Fruit fly (Drosophila melanogaster) whole organism, embryonic: ENCODE results near the gene pcm.

Experiments
- Asciz ChIP-seq: fragments of 200-800 bp; sonication (Bioruptor generic); optimal IDR thresholded peaks from 2 replicates; lab custom pipeline; 2017; ENCODE audit warnings: missing biosample characterization, mild to moderate bottlenecking, missing genetic modification characterization, missing genetic modification reagents
- CG10209 ChIP-seq: fragments of 200-800 bp; sonication (Bioruptor generic); optimal IDR thresholded peaks from 3 replicates; lab custom pipeline; 2017; ENCODE audit warnings: missing biosample characterization, mild to moderate bottlenecking, missing genetic modification characterization, missing genetic modification reagents
- CG10959 ChIP-seq: fragments of 200-800 bp; sonication (Bioruptor generic); IDR thresholded peaks from 2 replicates; pipeline ENCODE4 v1.3.6; 2022; ENCODE audit warnings: missing biosample characterization, missing genetic modification characterization
- CG13624 ChIP-seq: fragments of 200-800 bp; sonication (Bioruptor generic); optimal IDR thresholded peaks from 2 replicates; lab custom pipeline; 2016; ENCODE audit warnings: missing biosample characterization, missing genetic modification characterization
- CG15011 ChIP-seq: fragments of 200-800 bp; sonication (Bioruptor generic); optimal IDR thresholded peaks from 3 replicates; lab custom pipeline; 2018; ENCODE audit warnings: missing biosample characterization, mild to moderate bottlenecking, missing genetic modification characterization
- CG17802 ChIP-seq: fragments of 200-800 bp; sonication (Bioruptor generic); optimal IDR thresholded peaks from 2 replicates; lab custom pipeline; 2018; ENCODE audit warnings: missing biosample characterization, mild to moderate bottlenecking, missing genetic modification characterization, moderate library complexity
- CG1832 ChIP-seq: fragments of 200-800 bp; sonication (Bioruptor generic); optimal IDR thresholded peaks from 2 replicates; lab custom pipeline; 2017; ENCODE audit warnings: missing biosample characterization, mild to moderate bottlenecking, missing genetic modification characterization, inconsistent platforms
- CG18476 ChIP-seq: fragments of 200-800 bp; sonication (Bioruptor generic); optimal IDR thresholded peaks from 2 replicates; lab custom pipeline; 2016; ENCODE audit warnings: missing biosample characterization, mild to moderate bottlenecking, missing genetic modification characterization
- CG2116 ChIP-seq: fragments of 200-800 bp; sonication (Bioruptor generic); optimal IDR thresholded peaks from 3 replicates; lab custom pipeline; 2018; ENCODE audit warnings: missing biosample characterization, mild to moderate bottlenecking, missing genetic modification characterization
- CG2875 ChIP-seq: fragments of 200-800 bp; sonication (Bioruptor generic); optimal IDR thresholded peaks from 2 replicates; lab custom pipeline; 2017; ENCODE audit warnings: missing biosample characterization, mild to moderate bottlenecking, missing genetic modification characterization, missing genetic modification reagents
- CG3065 ChIP-seq: fragments of 200-800 bp; sonication (Bioruptor generic); optimal IDR thresholded peaks from 2 replicates; lab custom pipeline; 2016; ENCODE audit warnings: missing biosample characterization, missing genetic modification characterization
- CG32767 ChIP-seq: fragments of 200-800 bp; sonication (Bioruptor generic); IDR thresholded peaks from 2 replicates; pipeline ENCODE4 v1.3.6; 2022; ENCODE audit warnings: missing biosample characterization, missing genetic modification characterization
- CG4730 ChIP-seq: fragments of 200-800 bp; sonication (Bioruptor generic); IDR thresholded peaks from 2 replicates; pipeline ENCODE4 v1.3.6; 2022; ENCODE audit warnings: missing biosample characterization, missing genetic modification characterization
- CG6654 ChIP-seq: fragments of 200-800 bp; sonication (Bioruptor generic); optimal IDR thresholded peaks from 2 replicates; lab custom pipeline; 2017; ENCODE audit warnings: missing biosample characterization, mild to moderate bottlenecking, missing genetic modification characterization
- CG7745 ChIP-seq: fragments of 200-800 bp; sonication (Bioruptor generic); optimal IDR thresholded peaks from 2 replicates; lab custom pipeline; 2018; ENCODE audit warnings: missing biosample characterization, mild to moderate bottlenecking, missing genetic modification characterization, moderate library complexity
- CG9437 ChIP-seq: fragments of 200-800 bp; sonication (Bioruptor generic); optimal IDR thresholded peaks from 2 replicates; lab custom pipeline; 2018; ENCODE audit warnings: missing biosample characterization, mild to moderate bottlenecking, missing genetic modification characterization
- CG9609 ChIP-seq: fragments of 200-800 bp; sonication (Bioruptor generic); optimal IDR thresholded peaks from 3 replicates; lab custom pipeline; 2016; ENCODE audit warnings: missing biosample characterization, missing genetic modification characterization
- Dp ChIP-seq: fragments of 200-800 bp; sonication (Bioruptor generic); optimal IDR thresholded peaks from 2 replicates; lab custom pipeline; 2018; ENCODE audit warnings: missing biosample characterization, mild to moderate bottlenecking, missing genetic modification characterization, moderate library complexity
- HLH4C ChIP-seq: fragments of 200-800 bp; sonication (Bioruptor generic); IDR thresholded peaks from 3 replicates; pipeline ENCODE4 v1.3.6; 2022; ENCODE audit warnings: missing biosample characterization, missing genetic modification characterization; ENCODE audit not compliant: partially characterized antibody
- HmgD ChIP-seq: fragments of 200-800 bp; sonication (Bioruptor generic); optimal IDR thresholded peaks from 3 replicates; lab custom pipeline; 2016; ENCODE audit warnings: missing biosample characterization, missing genetic modification characterization
- Hmr ChIP-seq: fragments of 200-800 bp; sonication (Bioruptor generic); optimal IDR thresholded peaks from 3 replicates; lab custom pipeline; 2017; ENCODE audit warnings: mild to moderate bottlenecking, missing biosample characterization, missing genetic modification reagents, missing genetic modification characterization
- Lim3 ChIP-seq: fragments of 200-800 bp; sonication (Bioruptor generic); IDR thresholded peaks from 2 replicates; pipeline ENCODE4 v1.3.6; 2022; ENCODE audit warnings: missing biosample characterization, missing genetic modification characterization
- Meics ChIP-seq: fragments of 200-800 bp; sonication (Bioruptor generic); optimal IDR thresholded peaks from 2 replicates; lab custom pipeline; 2017; ENCODE audit warnings: missing biosample characterization, mild to moderate bottlenecking, missing genetic modification characterization
- Side ChIP-seq: fragments of 200-800 bp; sonication (Bioruptor generic); optimal IDR thresholded peaks from 2 replicates; lab custom pipeline; 2016; ENCODE audit warnings: missing biosample characterization, missing genetic modification characterization
- Spps ChIP-seq: fragments of 200-800 bp; sonication (Bioruptor generic); optimal IDR thresholded peaks from 2 replicates; lab custom pipeline; 2018; ENCODE audit warnings: missing biosample characterization, mild to moderate bottlenecking, missing genetic modification characterization
- Sry-δ ChIP-seq: fragments of 200-800 bp; sonication (Bioruptor generic); optimal IDR thresholded peaks from 2 replicates; lab custom pipeline; 2016; ENCODE audit warnings: missing biosample characterization, missing genetic modification characterization
- Vsx1 ChIP-seq: fragments of 200-800 bp; sonication (Bioruptor generic); optimal IDR thresholded peaks from 2 replicates; lab custom pipeline; 2017; ENCODE audit warnings: missing biosample characterization, mild to moderate bottlenecking, missing genetic modification characterization, missing genetic modification reagents
- YL-1 ChIP-seq: fragments of 200-800 bp; sonication (Bioruptor generic); optimal IDR thresholded peaks from 3 replicates; lab custom pipeline; 2017; ENCODE audit warnings: missing biosample characterization, mild to moderate bottlenecking, missing genetic modification characterization
- ab ChIP-seq: fragments of 200-800 bp; sonication (Bioruptor generic); optimal IDR thresholded peaks from 2 replicates; lab custom pipeline; 2016; ENCODE audit warnings: missing biosample characterization, missing genetic modification characterization
- al ChIP-seq: fragments of 200-800 bp; sonication (Bioruptor generic); IDR thresholded peaks from 2 replicates; pipeline ENCODE4 v1.3.6; 2022; ENCODE audit warnings: missing biosample characterization, missing genetic modification characterization
- amos ChIP-seq: fragments of 200-800 bp; sonication (Bioruptor generic); IDR thresholded peaks from 2 replicates; pipeline ENCODE4 v1.3.6; 2022; ENCODE audit warnings: missing biosample characterization, missing genetic modification characterization; ENCODE audit not compliant: partially characterized antibody
- ato ChIP-seq: fragments of 200-800 bp; sonication (Bioruptor generic); IDR thresholded peaks from 2 replicates; pipeline ENCODE4 v1.3.6; 2022; ENCODE audit warnings: missing biosample characterization, missing genetic modification characterization; ENCODE audit not compliant: partially characterized antibody
- chn ChIP-seq: fragments of 200-800 bp; sonication (Bioruptor generic); optimal IDR thresholded peaks from 2 replicates; lab custom pipeline; 2016; ENCODE audit warnings: missing biosample characterization, missing genetic modification characterization
- dan ChIP-seq: fragments of 200-800 bp; sonication (Bioruptor generic); IDR thresholded peaks from 2 replicates; pipeline ENCODE4 v1.3.6; 2022; ENCODE audit warnings: missing biosample characterization, missing genetic modification characterization
- dmrt99B ChIP-seq: fragments of 200-800 bp; sonication (Bioruptor generic); optimal IDR thresholded peaks from 2 replicates; lab custom pipeline; 2018; ENCODE audit warnings: missing biosample characterization, mild to moderate bottlenecking, missing genetic modification characterization, moderate library complexity
- fd102C ChIP-seq: fragments of 200-800 bp; sonication (Bioruptor generic); optimal IDR thresholded peaks from 2 replicates; lab custom pipeline; 2018; ENCODE audit warnings: missing biosample characterization, mild to moderate bottlenecking, missing genetic modification characterization, moderate library complexity
- grn ChIP-seq: fragments of 200-800 bp; sonication (Bioruptor generic); optimal IDR thresholded peaks from 3 replicates; lab custom pipeline; 2017; ENCODE audit warnings: missing biosample characterization, missing genetic modification characterization
- inv ChIP-seq: fragments of 200-800 bp; sonication (Bioruptor generic); IDR thresholded peaks from 2 replicates; pipeline ENCODE4 v1.3.6; 2022; ENCODE audit warnings: missing biosample characterization, missing genetic modification characterization; ENCODE audit not compliant: partially characterized antibody
- mirr ChIP-seq: fragments of 200-800 bp; sonication (Bioruptor generic); optimal IDR thresholded peaks from 3 replicates; lab custom pipeline; 2018; ENCODE audit warnings: missing biosample characterization, mild to moderate bottlenecking, missing genetic modification characterization
- mld ChIP-seq: fragments of 200-800 bp; sonication (Bioruptor generic); IDR thresholded peaks from 3 replicates; pipeline ENCODE4 v1.3.6; 2022; ENCODE audit warnings: missing biosample characterization, missing genetic modification characterization; ENCODE audit not compliant: partially characterized antibody
- nerfin-1 ChIP-seq: fragments of 200-800 bp; sonication (Bioruptor generic); optimal IDR thresholded peaks from 3 replicates; lab custom pipeline; 2019; ENCODE audit warnings: missing biosample characterization, mild to moderate bottlenecking, missing genetic modification characterization, moderate library complexity
- run ChIP-seq: fragments of 200-800 bp; sonication (Bioruptor generic); optimal IDR thresholded peaks from 3 replicates; lab custom pipeline; 2018; ENCODE audit warnings: missing biosample characterization, mild to moderate bottlenecking, missing genetic modification characterization
- stc ChIP-seq: fragments of 200-800 bp; sonication (Bioruptor generic); IDR thresholded peaks from 2 replicates; pipeline ENCODE4 v1.3.6; 2022; ENCODE audit warnings: missing biosample characterization, missing genetic modification characterization
- stwl ChIP-seq: fragments of 200-800 bp; sonication (Bioruptor generic); optimal IDR thresholded peaks from 3 replicates; lab custom pipeline; 2018; ENCODE audit warnings: missing biosample characterization, mild to moderate bottlenecking, missing genetic modification characterization, moderate library complexity
- trem ChIP-seq: fragments of 200-800 bp; optimal IDR thresholded peaks from 3 replicates; lab custom pipeline; 2019; ENCODE audit warnings: missing biosample characterization, mild to moderate bottlenecking, missing genetic modification characterization, moderate library complexity
- unc-4 ChIP-seq: fragments of 200-800 bp; sonication (Bioruptor generic); IDR thresholded peaks from 2 replicates; pipeline ENCODE4 v1.3.6; 2022; ENCODE audit warnings: missing biosample characterization, missing genetic modification characterization; ENCODE audit not compliant: partially characterized antibody
- vvl ChIP-seq: fragments of 200-800 bp; sonication (Bioruptor generic); IDR thresholded peaks from 2 replicates; pipeline ENCODE4 v1.3.6; 2022; ENCODE audit warnings: missing biosample characterization, missing genetic modification characterization
- yki ChIP-seq: fragments of >200 bp; optimal IDR thresholded peaks from 3 replicates; lab custom pipeline; 2018
- zen ChIP-seq: fragments of 200-800 bp; sonication (Bioruptor generic); optimal IDR thresholded peaks from 3 replicates; lab custom pipeline; 2018; ENCODE audit warnings: missing biosample characterization, mild to moderate bottlenecking, missing genetic modification characterization, moderate library complexity
- zfh2 ChIP-seq: fragments of 200-800 bp; sonication (Bioruptor generic); optimal IDR thresholded peaks from 2 replicates; lab custom pipeline; 2016; ENCODE audit warnings: missing biosample characterization, missing genetic modification characterization

Gene pcm

dm6 chrX:19479869-19480326 is 11.9 kb downstream of the pcm start, which contains the start of the genes Naa15-16 and mRpS14 (continued):
- TF ChIP-seq Vsx1 (GFP tag; lab: Kevin White, UChicago) (no peak), CG18476 (no peak), ato (GFP tag; lab: Robert Waterston, UW) (no peak), CG10959 (GFP tag; lab: Robert Waterston, UW) (no peak), amos (GFP tag; lab: Robert Waterston, UW) (peak; percentile 42; the same call in 1 of the 2 replicates), CG9609 (GFP tag; lab: Kevin White, UChicago) (no peak), Meics (GFP tag; lab: Kevin White, UChicago) (no peak), Side (GFP tag; lab: Kevin White, UChicago) (no peak), inv (GFP tag; lab: Robert Waterston, UW) (peak; percentile 39; the same call in 1 of the 2 replicates), fd102C (GFP tag; lab: Kevin White, UChicago) (no peak), CG6654 (GFP tag; lab: Kevin White, UChicago) (no peak), CG13624 (GFP tag; lab: Kevin White, UChicago) (no peak), CG3065 (GFP tag; lab: Kevin White, UChicago) (no peak), Hmr (GFP tag; lab: Kevin White, UChicago) (no peak), Asciz (GFP tag; lab: Kevin White, UChicago) (no peak), vvl (GFP tag; lab: Robert Waterston, UW) (peak; percentile 34; the same call in 1 of the 2 replicates), Dp (GFP tag; lab: Kevin White, UChicago) (peak; percentile 79), zen (no peak), CG32767 (GFP tag; lab: Robert Waterston, UW) (no peak), trem (tag; lab: Kevin White, UChicago) (peak; percentile 47), run (tag; lab: Kevin White, UChicago) (no peak), ab (no peak), Sry-δ (GFP tag; lab: Kevin White, UChicago) (peak; percentile 68), CG2116 (GFP tag; lab: Kevin White, UChicago) (peak; percentile 43), al (GFP tag; lab: Robert Waterston, UW) (no peak), CG17802 (tag; lab: Kevin White, UChicago) (no peak), zfh2 (GFP tag; lab: Kevin White, UChicago) (no peak), dan (GFP tag; lab: Robert Waterston, UW) (no peak), HLH4C (GFP tag; lab: Robert Waterston, UW) (peak; percentile 75), CG7745 (no peak), CG9437 (GFP tag; lab: Kevin White, UChicago) (peak; percentile 18), CG4730 (no peak), unc-4 (GFP tag; lab: Robert Waterston, UW) (peak; percentile 47; the same call in 1 of the 2 replicates), mld (0 out of 3 replicates have a peak, but pooled peaks have one; percentile 23), CG1832 (GFP tag; lab: Kevin White, UChicago) (no peak), mirr (peak; percentile 2), nerfin-1 (no peak), Lim3 (GFP tag; lab: Robert Waterston, UW) (no peak), CG15011 (GFP tag; lab: Kevin White, UChicago) (no peak), Spps (no peak), CG10209 (GFP tag; lab: Kevin White, UChicago) (no peak), grn (GFP tag; lab: Kevin White, UChicago) (no peak), HmgD (GFP tag; lab: Kevin White, UChicago) (peak; percentile 14), stwl (tag; lab: Kevin White, UChicago) (no peak), chn (GFP tag; lab: Kevin White, UChicago) (no peak), yki (lab: Kevin White, UChicago) (peak; percentile 78), YL-1 (GFP tag; lab: Kevin White, UChicago) (peak; percentile 60), stc (GFP tag; lab: Robert Waterston, UW) (no peak), dmrt99B (tag; lab: Kevin White, UChicago) (no peak), CG2875 (GFP tag; lab: Kevin White, UChicago) (no peak)
